Worm (Caenorhabditis elegans) whole organism, L2 larva: Measurements from ENCODE around the gene F13D12.10.
A peak's percentile ranks its signal among the peaks of the same experiment; 100 is the strongest.

ENCODE experiments used
- C34F6.9 ChIP-seq: fragments of 150-350 bp; optimal IDR thresholded peaks from 2 replicates; lab custom pipeline; 2014; ENCODE audit warnings: missing biosample characterization, missing genetic modification characterization
- F13H6.1 ChIP-seq: sonication (generic microtip); optimal IDR thresholded peaks from 2 replicates; lab custom pipeline; 2016; ENCODE audit warnings: missing genetic modification characterization, missing compliant biosample characterization
- alr-1 ChIP-seq: fragments of 150-350 bp; optimal IDR thresholded peaks from 2 replicates; lab custom pipeline; 2014; ENCODE audit warnings: missing biosample characterization, missing genetic modification characterization
- ama-1 ChIP-seq: fragments of 150-350 bp; optimal IDR thresholded peaks from 2 replicates; lab custom pipeline; 2018; ENCODE audit warnings: inconsistent platforms
- blmp-1 ChIP-seq: sonication (generic microtip); optimal IDR thresholded peaks from 2 replicates; lab custom pipeline; 2017; ENCODE audit warnings: missing genetic modification characterization, mild to moderate bottlenecking, missing compliant biosample characterization, antibody characterized with exemption, moderate library complexity; ENCODE audit not compliant: insufficient read depth
- crh-2 ChIP-seq: sonication (generic microtip); optimal IDR thresholded peaks from 2 replicates; lab custom pipeline; 2017; ENCODE audit warnings: missing biosample characterization, missing genetic modification characterization
- egl-27 ChIP-seq: sonication (generic microtip); optimal IDR thresholded peaks from 3 replicates; lab custom pipeline; 2017; ENCODE audit warnings: missing biosample characterization, missing genetic modification reagents, missing genetic modification characterization
- elt-1 ChIP-seq: fragments of 150-350 bp; optimal IDR thresholded peaks from 2 replicates; lab custom pipeline; 2014; ENCODE audit warnings: missing biosample characterization, missing genetic modification characterization
- fos-1 ChIP-seq: fragments of 150-350 bp; optimal IDR thresholded peaks from 2 replicates; lab custom pipeline; 2014; ENCODE audit warnings: missing biosample characterization, missing genetic modification characterization
- gmeb-1 ChIP-seq: fragments of 150-350 bp; optimal IDR thresholded peaks from 2 replicates; lab custom pipeline; 2014; ENCODE audit warnings: missing biosample characterization, missing genetic modification characterization
- lin-13 ChIP-seq: fragments of 150-350 bp; optimal IDR thresholded peaks from 2 replicates; lab custom pipeline; 2014; ENCODE audit warnings: missing biosample characterization, missing genetic modification reagents, missing genetic modification characterization
- lsy-2 ChIP-seq, 2 experiments: fragments of 150-350 bp in 1 of 2; sonication (generic microtip) in 1 of 2; optimal IDR thresholded peaks; 2 replicates each; lab custom pipeline; 2014 to 2017; ENCODE audit warnings: missing biosample characterization in 2 of 2, missing genetic modification characterization in 2 of 2
- mab-5 ChIP-seq: fragments of 150-350 bp; optimal IDR thresholded peaks from 2 replicates; lab custom pipeline; 2014; ENCODE audit warnings: missing biosample characterization, missing genetic modification characterization
- nhr-10 ChIP-seq: sonication (generic microtip); optimal IDR thresholded peaks from 2 replicates; lab custom pipeline; 2017; ENCODE audit warnings: missing biosample characterization, missing genetic modification characterization
- nhr-11 ChIP-seq: fragments of 150-350 bp; optimal IDR thresholded peaks from 2 replicates; lab custom pipeline; 2014; ENCODE audit warnings: missing biosample characterization, missing genetic modification characterization
- nhr-129 ChIP-seq: fragments of 150-350 bp; optimal IDR thresholded peaks from 2 replicates; lab custom pipeline; 2014; ENCODE audit warnings: missing biosample characterization, missing genetic modification characterization
- nhr-21 ChIP-seq: fragments of 150-350 bp; optimal IDR thresholded peaks from 2 replicates; lab custom pipeline; 2014; ENCODE audit warnings: missing biosample characterization, missing genetic modification characterization
- nhr-25 ChIP-seq: fragments of 150-350 bp; sonication (generic microtip); optimal IDR thresholded peaks from 3 replicates; lab custom pipeline; 2014; ENCODE audit warnings: missing biosample characterization, missing genetic modification characterization
- nhr-6 ChIP-seq: fragments of 150-350 bp; optimal IDR thresholded peaks from 2 replicates; lab custom pipeline; 2014; ENCODE audit warnings: missing biosample characterization, missing genetic modification characterization
- sem-4 ChIP-seq: fragments of 150-350 bp; optimal IDR thresholded peaks from 2 replicates; lab custom pipeline; 2014; ENCODE audit warnings: missing biosample characterization, missing genetic modification reagents, missing genetic modification characterization
- sma-3 ChIP-seq: sonication (generic microtip); optimal IDR thresholded peaks from 2 replicates; lab custom pipeline; 2016; ENCODE audit warnings: missing genetic modification reagents, missing genetic modification characterization, missing compliant biosample characterization
- sma-9 ChIP-seq, 2 experiments: fragments of 150-350 bp in 1 of 2; sonication (generic microtip) in 1 of 2; optimal IDR thresholded peaks; 2 replicates each; lab custom pipeline; 2014 to 2016; ENCODE audit warnings: missing genetic modification characterization in 2 of 2, mild to moderate bottlenecking in 1 of 2, missing biosample characterization in 1 of 2, missing compliant biosample characterization in 1 of 2, missing genetic modification reagents in 1 of 2, moderate library complexity in 1 of 2
- snpc-4 ChIP-seq: fragments of 150-350 bp; optimal IDR thresholded peaks from 2 replicates; lab custom pipeline; 2014; ENCODE audit warnings: missing biosample characterization, missing genetic modification characterization
- unc-55 ChIP-seq: fragments of 150-350 bp; sonication (generic microtip); optimal IDR thresholded peaks from 3 replicates; lab custom pipeline; 2014; ENCODE audit warnings: missing biosample characterization, missing genetic modification reagents, missing genetic modification characterization
- ztf-4 ChIP-seq: fragments of 150-350 bp; optimal IDR thresholded peaks from 2 replicates; lab custom pipeline; 2014; ENCODE audit warnings: missing biosample characterization, missing genetic modification characterization

The F13D12.10 gene

ce11 chrII:11728545-11729105 lies 15.0 kb downstream of the F13D12.10 start, which contains the start of gene alh-8 (continued):
- TF ChIP-seq nhr-11, result no peak

ce11 chrII:11729757-11730535 lies 16.3 kb downstream of the F13D12.10 start:
- TF ChIP-seq sem-4 (tag; lab: Kevin White, UChicago), result no peak
- peak; percentile 23 for TF ChIP-seq ama-1 (lab: Kevin White, UChicago)

ce11 chrII:11731174-11731724 lies 17.6 kb downstream of the F13D12.10 start:
- TF ChIP-seq nhr-129 (tag; lab: Kevin White, UChicago), result peak; percentile 52
- TF ChIP-seq lin-13, result peak; percentile 49
- TF ChIP-seq crh-2 (tag; lab: Kevin White, UChicago), result peak; percentile 46
- TF ChIP-seq F13H6.1 (tag; lab: Kevin White, UChicago), result peak; percentile 26
- TF ChIP-seq ama-1 (lab: Kevin White, UChicago), result no peak
- TF ChIP-seq blmp-1 (tag; lab: Kevin White, UChicago), result no peak
- peak; percentile 1 for TF ChIP-seq nhr-21 (tag; lab: Kevin White, UChicago)
- no peak for TF ChIP-seq fos-1 (tag; lab: Kevin White, UChicago)
- TF ChIP-seq lsy-2 (tag; optimal IDR thresholded peaks at IDR 0.05; lab: Kevin White, UChicago), result peak in 1 of 2 experiments; percentile 16
- TF ChIP-seq mab-5 (tag; lab: Kevin White, UChicago), result no peak
- peak; percentile 7 for TF ChIP-seq sma-3 (GFP tag; lab: Kevin White, UChicago)
- TF ChIP-seq nhr-11, result no peak

DNA sequence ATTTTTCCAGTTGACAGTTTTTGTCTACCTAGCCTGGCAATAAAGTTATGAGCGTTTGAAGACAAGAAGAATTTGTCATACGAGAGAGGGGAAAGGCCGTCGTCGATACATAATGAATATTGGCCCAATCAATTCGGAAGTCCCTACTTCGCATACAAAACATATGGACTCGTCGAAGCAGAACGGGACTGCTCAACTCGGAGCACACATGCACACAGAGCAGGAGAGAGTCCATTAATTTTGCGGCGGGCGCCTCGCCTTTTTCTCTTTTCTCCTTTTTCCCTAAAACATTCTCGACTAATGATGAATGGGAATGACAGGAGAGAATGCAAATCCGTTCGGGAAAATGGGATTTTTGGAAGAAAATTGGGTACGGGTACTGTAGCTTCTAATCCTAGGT lies 18.9 kb downstream of the F13D12.10 start, which contains the start of gene F13D12.8:
F13D12.8 (minus strand) TSS at position 82 of the 400 bp plus-strand sequence.
- peak; percentile 37 for TF ChIP-seq snpc-4 (tag; lab: Kevin White, UChicago)
- TF ChIP-seq lsy-2 (tag; optimal IDR thresholded peaks at IDR 0.05; lab: Kevin White, UChicago), result peak in 1 of 2 experiments; percentile 1
- TF ChIP-seq unc-55 (GFP tag; lab: Kevin White, UChicago), result peak; percentile 1
- TF ChIP-seq sem-4 (tag; lab: Kevin White, UChicago), result no peak

DNA sequence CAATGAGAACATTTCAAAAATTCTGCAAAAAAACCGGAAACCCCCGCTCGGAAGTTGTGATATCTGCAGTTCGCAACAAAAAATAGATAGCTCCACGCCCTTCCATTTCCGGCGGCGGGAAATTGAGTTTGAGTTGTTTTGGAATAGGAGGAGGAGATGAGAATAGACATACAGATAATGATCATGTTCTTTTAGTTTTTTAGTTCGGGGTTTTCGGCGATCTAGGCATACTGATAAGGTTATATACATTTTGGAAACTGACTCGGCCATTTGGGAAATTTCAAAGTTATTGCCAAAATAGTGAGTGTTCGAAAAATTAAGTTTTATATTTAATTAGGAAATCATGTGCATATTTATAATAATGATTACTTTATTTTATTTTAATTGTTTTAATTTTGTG lies 20.3 kb downstream of the F13D12.10 start:
- TF ChIP-seq C34F6.9 (tag; lab: Kevin White, UChicago) (no peak), elt-1 (tag; lab: Kevin White, UChicago) (peak; percentile 11), nhr-10 (tag; lab: Kevin White, UChicago) (no peak), egl-27 (no peak)

DNA sequence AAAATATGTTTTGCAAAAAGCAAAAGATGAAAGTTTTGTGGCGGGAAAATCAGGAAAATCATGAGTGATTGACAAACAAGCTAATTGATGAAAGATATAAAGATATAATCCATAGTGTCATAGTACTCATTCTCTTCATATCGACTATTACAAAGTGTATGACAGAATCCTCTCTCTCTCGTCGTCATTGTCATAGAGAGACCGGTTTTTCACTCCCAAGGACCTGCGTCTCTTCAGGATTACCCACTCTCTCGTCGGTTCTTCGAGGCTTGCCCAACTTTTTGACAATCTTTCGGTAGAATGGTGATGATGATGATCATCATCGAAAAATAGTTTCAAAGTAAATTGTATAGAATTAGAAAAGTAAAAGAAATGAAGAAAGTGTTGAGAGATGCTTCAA lies 23.7 kb downstream of the F13D12.10 start:
- no peak for TF ChIP-seq C34F6.9 (tag; lab: Kevin White, UChicago)
- no peak for TF ChIP-seq egl-27
- peak; percentile 54 for TF ChIP-seq sma-9 (GFP tag; optimal IDR thresholded peaks at IDR 0.05; lab: Kevin White, UChicago)
- TF ChIP-seq sma-9 (tag; optimal IDR thresholded peaks at IDR 0.05; lab: Kevin White, UChicago), result no peak
- TF ChIP-seq F13H6.1 (tag; lab: Kevin White, UChicago), result peak; percentile 38
- TF ChIP-seq blmp-1 (tag; lab: Kevin White, UChicago), result peak; percentile 74
- peak; percentile 68 for TF ChIP-seq sma-3 (GFP tag; lab: Kevin White, UChicago)
- TF ChIP-seq mab-5 (tag; lab: Kevin White, UChicago), result no peak
- no peak for TF ChIP-seq ztf-4 (tag; lab: Kevin White, UChicago)
- TF ChIP-seq lsy-2 (tag; optimal IDR thresholded peaks at IDR 0.05; lab: Kevin White, UChicago), result peak in 1 of 2 experiments; percentile 46
- peak; percentile 57 for TF ChIP-seq fos-1 (tag; lab: Kevin White, UChicago)
- TF ChIP-seq nhr-21 (tag; lab: Kevin White, UChicago), result peak; percentile 71
- TF ChIP-seq nhr-6, result peak; percentile 12
- TF ChIP-seq nhr-129 (tag; lab: Kevin White, UChicago), result peak; percentile 52
- peak; percentile 83 for TF ChIP-seq nhr-25
- peak; percentile 27 for TF ChIP-seq gmeb-1 (tag; lab: Kevin White, UChicago)

DNA sequence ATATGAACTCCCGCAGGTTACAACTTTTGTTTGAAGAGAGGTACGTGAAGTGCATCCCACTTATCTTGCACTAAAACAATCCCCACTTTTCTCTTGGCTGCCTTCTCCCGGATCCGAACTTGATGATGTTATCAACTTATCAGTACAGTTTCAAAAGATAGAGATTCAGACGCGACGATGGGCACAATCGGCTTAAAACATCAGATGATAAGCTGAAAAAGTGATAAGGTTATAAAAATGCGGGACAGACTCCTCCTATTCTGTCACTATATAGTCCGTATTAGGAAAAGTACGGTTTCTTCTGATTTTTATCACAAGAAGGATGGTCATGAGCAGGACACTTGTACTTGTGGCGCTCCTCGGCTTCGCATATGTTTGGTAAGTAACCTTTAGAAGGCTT lies 25.6 kb downstream of the F13D12.10 start, which contains the start of gene ctsa-1.2:
ctsa-1.2 (plus strand) TSS at position 160 of the 400 bp plus-strand sequence.
- TF ChIP-seq fos-1 (tag; lab: Kevin White, UChicago) (peak; percentile 38), crh-2 (tag; lab: Kevin White, UChicago) (no peak), alr-1 (tag; lab: Kevin White, UChicago) (no peak), sma-9 (GFP tag; optimal IDR thresholded peaks at IDR 0.05; lab: Kevin White, UChicago) (peak; percentile 52), sma-9 (tag; optimal IDR thresholded peaks at IDR 0.05; lab: Kevin White, UChicago) (no peak), sem-4 (tag; lab: Kevin White, UChicago) (no peak)
- TF ChIP-seq, all 48 proteins: peak for 2
